Worm (Caenorhabditis elegans) whole organism, mixed stage, embryonic: ENCODE results near the gene srh-220.

ENCODE experiments used
- M03D4.4 ChIP-seq: sonication (generic microtip); optimal IDR thresholded peaks from 2 replicates; lab custom pipeline; 2017; ENCODE audit warnings: mild to moderate bottlenecking, missing genetic modification characterization, missing compliant biosample characterization
- bed-3 ChIP-seq: fragments of 200-800 bp; sonication (Bioruptor generic); optimal IDR thresholded peaks from 3 replicates; lab custom pipeline; 2018; ENCODE audit warnings: mild to moderate bottlenecking, missing genetic modification characterization, moderate library complexity, missing compliant biosample characterization
- blmp-1 ChIP-seq: fragments of 150-350 bp; optimal IDR thresholded peaks from 2 replicates; lab custom pipeline; 2014; ENCODE audit warnings: missing biosample characterization, missing genetic modification characterization
- ceh-39 ChIP-seq: fragments of 150-350 bp; optimal IDR thresholded peaks from 2 replicates; lab custom pipeline; 2014; ENCODE audit warnings: missing biosample characterization, missing genetic modification characterization
- ceh-43 ChIP-seq: fragments of 200-800 bp; sonication (Bioruptor generic); optimal IDR thresholded peaks from 2 replicates; lab custom pipeline; 2018; ENCODE audit warnings: mild to moderate bottlenecking, missing genetic modification characterization, moderate library complexity, missing compliant biosample characterization
- ceh-83 ChIP-seq: fragments of 200-800 bp; sonication (Bioruptor generic); optimal IDR thresholded peaks from 2 replicates; lab custom pipeline; 2018; ENCODE audit warnings: mild to moderate bottlenecking, missing genetic modification characterization, missing compliant biosample characterization
- ces-1 ChIP-seq: fragments of 150-350 bp; optimal IDR thresholded peaks from 2 replicates; lab custom pipeline; 2014; ENCODE audit warnings: missing biosample characterization, missing genetic modification reagents, missing genetic modification characterization
- cnd-1 ChIP-seq: fragments of 200-800 bp; sonication (Bioruptor generic); optimal IDR thresholded peaks from 2 replicates; lab custom pipeline; 2018; ENCODE audit warnings: mild to moderate bottlenecking, missing genetic modification characterization, missing compliant biosample characterization
- drap-1 ChIP-seq: fragments of 200-800 bp; sonication (Bioruptor generic); optimal IDR thresholded peaks from 3 replicates; lab custom pipeline; 2018; ENCODE audit warnings: mild to moderate bottlenecking, missing genetic modification characterization, missing compliant biosample characterization
- elt-1 ChIP-seq: sonication (generic microtip); optimal IDR thresholded peaks from 2 replicates; lab custom pipeline; 2017; ENCODE audit warnings: missing genetic modification characterization, mild to moderate bottlenecking, missing compliant biosample characterization, antibody characterized with exemption, moderate library complexity, borderline replicate concordance; ENCODE audit not compliant: insufficient read depth
- elt-3 ChIP-seq: fragments of 150-350 bp; optimal IDR thresholded peaks from 2 replicates; lab custom pipeline; 2014; ENCODE audit warnings: missing biosample characterization, missing genetic modification characterization
- flh-1 ChIP-seq: fragments of 200-800 bp; sonication (Bioruptor generic); optimal IDR thresholded peaks from 2 replicates; lab custom pipeline; 2018; ENCODE audit warnings: mild to moderate bottlenecking, missing genetic modification characterization, moderate library complexity, missing compliant biosample characterization
- ham-2 ChIP-seq: fragments of 200-800 bp; sonication (Bioruptor generic); optimal IDR thresholded peaks from 2 replicates; lab custom pipeline; 2018; ENCODE audit warnings: mild to moderate bottlenecking, missing genetic modification characterization, missing compliant biosample characterization
- hlh-1 ChIP-seq: fragments of 150-350 bp; optimal IDR thresholded peaks from 2 replicates; lab custom pipeline; 2014; ENCODE audit warnings: missing biosample characterization, missing genetic modification reagents, missing genetic modification characterization
- lin-13 ChIP-seq: fragments of 150-350 bp; optimal IDR thresholded peaks from 2 replicates; lab custom pipeline; 2014; ENCODE audit warnings: missing biosample characterization, missing genetic modification characterization
- lsy-2 ChIP-seq: fragments of 150-350 bp; optimal IDR thresholded peaks from 2 replicates; lab custom pipeline; 2014; ENCODE audit warnings: missing biosample characterization, missing genetic modification characterization
- mab-5 ChIP-seq: fragments of 150-350 bp; optimal IDR thresholded peaks from 2 replicates; lab custom pipeline; 2014; ENCODE audit warnings: missing biosample characterization, missing genetic modification characterization
- mep-1 ChIP-seq: fragments of 150-350 bp; optimal IDR thresholded peaks from 2 replicates; lab custom pipeline; 2017; ENCODE audit warnings: missing biosample characterization, missing genetic modification reagents, missing genetic modification characterization, inconsistent platforms
- mls-2 ChIP-seq: sonication (generic microtip); optimal IDR thresholded peaks from 2 replicates; lab custom pipeline; 2016; ENCODE audit warnings: mild to moderate bottlenecking, missing genetic modification characterization, moderate library complexity, missing compliant biosample characterization
- nhr-12 ChIP-seq: fragments of 150-350 bp; optimal IDR thresholded peaks from 2 replicates; lab custom pipeline; 2014; ENCODE audit warnings: missing biosample characterization, missing genetic modification characterization
- nhr-2 ChIP-seq: fragments of 150-350 bp; optimal IDR thresholded peaks from 2 replicates; lab custom pipeline; 2014; ENCODE audit warnings: missing biosample characterization, missing genetic modification characterization
- nhr-237 ChIP-seq: fragments of 150-350 bp; optimal IDR thresholded peaks from 2 replicates; lab custom pipeline; 2014; ENCODE audit warnings: missing biosample characterization, missing genetic modification characterization
- nhr-28 ChIP-seq: fragments of 150-350 bp; optimal IDR thresholded peaks from 2 replicates; lab custom pipeline; 2014; ENCODE audit warnings: missing biosample characterization, missing genetic modification characterization
- nhr-76 ChIP-seq: sonication (generic microtip); optimal IDR thresholded peaks from 2 replicates; lab custom pipeline; 2017; ENCODE audit warnings: missing biosample characterization, missing genetic modification characterization
- pha-4 ChIP-seq: fragments of 150-350 bp; optimal IDR thresholded peaks from 2 replicates; lab custom pipeline; 2018; ENCODE audit warnings: missing biosample characterization, missing genetic modification reagents, missing genetic modification characterization
- sem-2 ChIP-seq: fragments of 200-800 bp; sonication (Bioruptor generic); optimal IDR thresholded peaks from 2 replicates; lab custom pipeline; 2018; ENCODE audit warnings: mild to moderate bottlenecking, missing genetic modification characterization, missing compliant biosample characterization
- snpc-4 ChIP-seq: fragments of 150-350 bp; optimal IDR thresholded peaks from 2 replicates; lab custom pipeline; 2014; ENCODE audit warnings: missing biosample characterization, missing genetic modification characterization
- sptf-1 ChIP-seq: sonication (generic microtip); optimal IDR thresholded peaks from 2 replicates; lab custom pipeline; 2017; ENCODE audit warnings: mild to moderate bottlenecking, missing genetic modification characterization, moderate library complexity, missing compliant biosample characterization
- tbx-8 ChIP-seq: fragments of 200-800 bp; sonication (Bioruptor generic); optimal IDR thresholded peaks from 2 replicates; lab custom pipeline; 2018; ENCODE audit warnings: mild to moderate bottlenecking, missing genetic modification characterization, moderate library complexity, missing compliant biosample characterization
- unc-120 ChIP-seq: sonication (generic microtip); optimal IDR thresholded peaks from 2 replicates; lab custom pipeline; 2017; ENCODE audit warnings: missing genetic modification characterization, missing compliant biosample characterization; ENCODE audit not compliant: poor library complexity, severe bottlenecking
- unc-39 ChIP-seq: fragments of 150-350 bp; optimal IDR thresholded peaks from 2 replicates; lab custom pipeline; 2014; ENCODE audit warnings: missing biosample characterization, missing genetic modification characterization
- unc-62 ChIP-seq: fragments of 150-350 bp; optimal IDR thresholded peaks from 2 replicates; lab custom pipeline; 2014; ENCODE audit warnings: missing biosample characterization, missing genetic modification reagents, missing genetic modification characterization
- zip-8 ChIP-seq: fragments of 150-350 bp; optimal IDR thresholded peaks from 2 replicates; lab custom pipeline; 2014; ENCODE audit warnings: missing biosample characterization, missing genetic modification characterization
- ztf-11 ChIP-seq: fragments of 150-350 bp; optimal IDR thresholded peaks from 2 replicates; lab custom pipeline; 2014; ENCODE audit warnings: missing biosample characterization, missing genetic modification characterization

Gene srh-220

DNA sequence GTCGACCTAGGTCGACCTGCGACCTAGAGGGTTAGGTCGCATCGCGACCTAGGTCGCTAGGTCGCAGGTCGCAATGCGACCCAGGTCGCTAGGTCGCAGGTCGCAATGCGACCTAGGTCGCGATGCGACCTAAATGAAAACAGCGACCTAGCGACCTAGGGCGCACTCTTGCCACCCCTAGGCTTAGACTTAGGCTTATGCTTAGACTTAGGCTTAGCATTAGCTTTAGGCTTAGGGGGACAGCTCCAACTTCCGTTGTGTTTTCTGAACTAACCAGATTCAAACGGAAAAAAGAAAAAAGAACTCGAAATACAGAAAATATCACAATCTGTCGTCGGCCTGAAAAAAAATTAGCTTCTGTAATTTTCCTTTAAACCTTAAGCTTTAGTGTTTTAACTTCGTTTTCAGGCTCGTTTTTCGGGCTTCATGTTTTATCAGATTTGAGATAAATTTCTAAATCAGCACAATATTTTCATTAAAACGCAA is 36.6 kb upstream of the srh-220 start:
- TF ChIP-seq mep-1 (tag; lab: Kevin White, UChicago) (no peak), bed-3 (GFP tag; lab: Kevin White, UChicago) (no peak), lsy-2 (tag; lab: Kevin White, UChicago) (no peak), unc-120 (no peak), elt-3 (tag; lab: Kevin White, UChicago) (no peak), hlh-1 (no peak), mab-5 (tag; lab: Kevin White, UChicago) (no peak), drap-1 (GFP tag; lab: Kevin White, UChicago) (no peak), unc-62 (GFP tag; lab: Kevin White, UChicago) (no peak), ham-2 (GFP tag; lab: Kevin White, UChicago) (no peak), nhr-12 (tag; lab: Kevin White, UChicago) (no peak), nhr-2 (tag; lab: Kevin White, UChicago) (no peak)

DNA sequence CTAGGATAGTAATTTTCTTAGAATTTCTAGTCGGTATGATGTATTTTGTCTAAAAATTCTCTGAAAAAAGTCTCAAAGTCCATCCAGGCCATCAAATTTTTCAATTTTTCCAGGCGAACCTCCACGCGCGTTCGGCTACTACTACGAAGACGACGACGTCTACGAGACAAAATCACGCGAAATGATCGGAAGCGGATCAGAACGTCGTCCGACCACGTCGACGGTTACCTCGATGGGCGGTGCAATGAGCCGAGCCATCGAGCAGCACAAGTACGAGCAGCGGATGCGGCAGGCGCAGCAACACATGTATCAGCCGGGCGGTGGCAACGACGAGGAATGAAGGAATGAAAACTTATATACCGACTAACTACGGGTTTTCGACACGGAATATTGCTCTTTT is 35.8 kb upstream of the srh-220 start:
- TF ChIP-seq nhr-76 (no peak), sptf-1 (no peak), nhr-2 (tag; lab: Kevin White, UChicago) (no peak), elt-1 (tag; lab: Kevin White, UChicago) (no peak), ceh-83 (GFP tag; lab: Kevin White, UChicago) (no peak), lin-13 (tag; lab: Kevin White, UChicago) (no peak), bed-3 (GFP tag; lab: Kevin White, UChicago) (no peak), nhr-12 (tag; lab: Kevin White, UChicago) (no peak), nhr-237 (tag; lab: Kevin White, UChicago) (no peak), sem-2 (GFP tag; lab: Kevin White, UChicago) (no peak), pha-4 (no peak), snpc-4 (tag; lab: Kevin White, UChicago) (no peak), ces-1 (no peak), nhr-28 (tag; lab: Kevin White, UChicago) (no peak), hlh-1 (no peak), cnd-1 (no peak)

DNA sequence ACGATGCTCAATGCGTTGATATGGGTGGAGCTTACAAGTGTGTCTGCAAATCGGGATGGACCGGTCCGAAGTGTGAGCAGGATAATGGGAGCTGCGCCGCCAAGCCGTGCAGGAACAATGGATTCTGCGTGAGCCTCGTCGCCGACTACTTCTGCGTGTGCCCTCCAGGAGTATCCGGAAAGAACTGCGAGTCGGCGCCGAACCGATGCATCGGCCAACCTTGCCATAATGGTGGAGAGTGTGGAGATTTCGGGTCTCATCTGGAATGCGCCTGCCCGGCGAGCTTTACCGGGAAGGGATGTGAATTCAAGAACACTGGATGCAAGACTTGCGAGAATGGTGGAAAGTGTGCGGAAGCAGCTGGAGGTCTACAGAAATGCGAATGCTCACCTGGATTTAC is 32.1 kb upstream of the srh-220 start:
- TF ChIP-seq mep-1 (tag; lab: Kevin White, UChicago) (no peak), nhr-12 (tag; lab: Kevin White, UChicago) (no peak), ztf-11 (tag; lab: Kevin White, UChicago) (no peak), nhr-28 (tag; lab: Kevin White, UChicago) (no peak), tbx-8 (GFP tag; lab: Kevin White, UChicago) (no peak), blmp-1 (tag; lab: Kevin White, UChicago) (no peak), pha-4 (no peak), ham-2 (GFP tag; lab: Kevin White, UChicago) (no peak), mab-5 (tag; lab: Kevin White, UChicago) (no peak), ceh-39 (no peak), M03D4.4 (tag; lab: Kevin White, UChicago) (no peak), cnd-1 (no peak), ceh-43 (GFP tag; lab: Kevin White, UChicago) (no peak), sptf-1 (no peak), hlh-1 (no peak), elt-1 (tag; lab: Kevin White, UChicago) (no peak)
- TF ChIP-seq, all 35 proteins: peak for 0

DNA sequence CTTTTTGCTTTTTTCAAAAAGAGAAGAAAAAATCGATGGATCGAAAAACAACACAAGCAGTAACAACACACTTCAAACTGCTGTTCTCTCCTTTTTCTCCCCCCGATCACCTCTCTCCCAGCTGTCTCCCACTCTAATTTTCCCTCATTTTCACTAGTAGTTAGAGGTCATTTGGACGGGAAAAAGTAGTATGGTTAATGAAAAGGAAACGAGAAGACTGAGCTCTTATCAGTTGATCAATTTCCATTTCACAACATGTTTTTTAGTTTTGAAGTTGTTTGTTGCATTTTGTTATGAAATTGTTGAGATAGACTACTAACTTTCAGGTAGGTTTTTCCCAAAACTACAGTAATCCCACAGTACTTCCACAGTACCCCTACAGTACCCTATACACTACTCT is 30.6 kb upstream of the srh-220 start:
- no peak for TF ChIP-seq flh-1
- no peak for TF ChIP-seq ham-2 (GFP tag; lab: Kevin White, UChicago)
- TF ChIP-seq drap-1 (GFP tag; lab: Kevin White, UChicago), result no peak
- no peak for TF ChIP-seq pha-4
- TF ChIP-seq lsy-2 (tag; lab: Kevin White, UChicago), result no peak
- no peak for TF ChIP-seq cnd-1
- TF ChIP-seq nhr-76, result no peak
- TF ChIP-seq ceh-83 (GFP tag; lab: Kevin White, UChicago), result no peak
- TF ChIP-seq mab-5 (tag; lab: Kevin White, UChicago), result no peak
- no peak for TF ChIP-seq zip-8
- TF ChIP-seq mls-2 (tag; lab: Kevin White, UChicago), result no peak
- TF ChIP-seq ceh-43 (GFP tag; lab: Kevin White, UChicago), result no peak
- TF ChIP-seq unc-39 (tag; lab: Kevin White, UChicago), result no peak
- TF ChIP-seq bed-3 (GFP tag; lab: Kevin White, UChicago), result no peak
- no peak for TF ChIP-seq sptf-1
- no peak for TF ChIP-seq snpc-4 (tag; lab: Kevin White, UChicago)
- TF ChIP-seq lin-13 (tag; lab: Kevin White, UChicago), result no peak
- no peak for TF ChIP-seq nhr-28 (tag; lab: Kevin White, UChicago)
- no peak for TF ChIP-seq blmp-1 (tag; lab: Kevin White, UChicago)
- no peak for TF ChIP-seq mep-1 (tag; lab: Kevin White, UChicago)
